Fruit fly (Drosophila melanogaster): ENCODE data around the gene Catsup.

DNA sequence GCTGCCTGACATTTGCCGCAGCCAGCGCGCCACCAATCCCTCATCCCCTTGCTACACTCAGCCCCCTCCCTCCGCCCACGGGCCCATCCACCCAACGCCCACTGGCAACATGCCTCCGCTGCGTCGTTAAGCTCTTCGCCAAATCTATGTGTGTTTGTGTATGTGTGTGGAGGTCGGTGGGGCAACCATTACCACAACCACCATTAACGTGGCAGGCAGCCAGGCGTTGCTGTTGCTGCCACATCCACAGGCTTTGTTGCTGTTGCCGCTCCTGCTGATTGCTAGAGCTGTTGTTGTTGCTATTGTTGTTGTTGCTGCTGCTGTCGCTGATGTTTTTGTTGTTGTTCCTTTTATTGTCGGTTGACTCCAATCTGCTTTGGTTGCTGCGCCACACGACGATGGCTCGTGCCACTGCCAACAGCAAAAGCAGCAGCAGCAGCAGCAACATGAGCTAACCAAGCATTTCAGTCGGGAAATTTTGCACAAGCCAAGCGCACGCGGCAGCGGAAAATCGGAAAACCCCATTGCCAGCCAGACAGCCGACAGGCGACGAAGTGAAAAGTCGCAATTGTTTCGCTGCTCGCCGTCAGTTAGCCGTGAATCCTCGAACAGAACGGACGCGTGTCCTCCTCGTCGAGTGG is 14.3 kb upstream of the Catsup start, which contains the start of gene Sidpn:
- no peak for TF ChIP-seq tai (GFP tag; optimal IDR thresholded peaks at IDR 0.05)
- no peak for TF ChIP-seq CrebA (GFP tag; optimal IDR thresholded peaks at IDR 0.05; ENCODE audit: borderline replicate concordance)
- TF ChIP-seq Rel (GFP tag; optimal IDR thresholded peaks at IDR 0.05) = no peak
- no peak for TF ChIP-seq Rel (tag; optimal IDR thresholded peaks at IDR 0.05)
- peak; percentile 89 for TF ChIP-seq Dfd (GFP tag; optimal IDR thresholded peaks at IDR 0.05)
- TF ChIP-seq CG9705 (GFP tag; optimal IDR thresholded peaks at IDR 0.05) = no peak
- TF ChIP-seq jim (GFP tag; optimal IDR thresholded peaks at IDR 0.05) = no peak
- TF ChIP-seq N (GFP tag; optimal IDR thresholded peaks at IDR 0.05) = no peak
- TF ChIP-seq HLH106 (tag; optimal IDR thresholded peaks at IDR 0.05) = no peak
